Worm (Caenorhabditis elegans) whole organism, early embryonic: Measurements from ENCODE around the gene rsa-2.

Experiments used
- B0310.2 ChIP-seq: sonication (generic microtip); optimal IDR thresholded peaks from 2 replicates; lab custom pipeline; 2016; ENCODE audit warnings: mild to moderate bottlenecking, missing genetic modification characterization, missing compliant biosample characterization
- F13C5.2 ChIP-seq: sonication (generic microtip); optimal IDR thresholded peaks from 2 replicates; lab custom pipeline; 2017; ENCODE audit warnings: mild to moderate bottlenecking, missing genetic modification characterization, inconsistent platforms, missing compliant biosample characterization
- ama-1 ChIP-seq: fragments of 150-350 bp; optimal IDR thresholded peaks from 2 replicates; lab custom pipeline; 2014
- ceh-13 ChIP-seq: fragments of 200-800 bp; sonication (Bioruptor generic); optimal IDR thresholded peaks from 2 replicates; lab custom pipeline; 2018; ENCODE audit warnings: mild to moderate bottlenecking, missing genetic modification characterization, missing compliant biosample characterization
- ceh-36 ChIP-seq: sonication (generic microtip); optimal IDR thresholded peaks from 2 replicates; lab custom pipeline; 2016; ENCODE audit warnings: missing genetic modification characterization, inconsistent platforms, missing compliant biosample characterization
- ets-7 ChIP-seq: sonication (generic microtip); optimal IDR thresholded peaks from 2 replicates; lab custom pipeline; 2016; ENCODE audit warnings: missing genotype, missing genetic modification characterization, missing compliant biosample characterization
- flt-1 ChIP-seq: fragments of 200-800 bp; sonication (Bioruptor generic); IDR thresholded peaks from 2 replicates; pipeline ENCODE4 v1.3.6; 2022; ENCODE audit warnings: missing genetic modification characterization, missing compliant biosample characterization
- hmbx-1 ChIP-seq: sonication (generic microtip); optimal IDR thresholded peaks from 2 replicates; lab custom pipeline; 2016; ENCODE audit warnings: mild to moderate bottlenecking, missing genetic modification characterization, missing compliant biosample characterization
- hmg-4 ChIP-seq: fragments of 200-800 bp; sonication (Bioruptor generic); optimal IDR thresholded peaks from 2 replicates; lab custom pipeline; 2018; ENCODE audit warnings: mild to moderate bottlenecking, missing genetic modification characterization, missing compliant biosample characterization
- hnd-1 ChIP-seq: sonication (generic microtip); optimal IDR thresholded peaks from 2 replicates; lab custom pipeline; 2016; ENCODE audit warnings: missing genetic modification characterization, missing compliant biosample characterization
- scrt-1 ChIP-seq: fragments of 200-800 bp; sonication (Bioruptor generic); IDR thresholded peaks from 2 replicates; pipeline ENCODE4 v1.3.6; 2022; ENCODE audit warnings: missing genetic modification characterization, missing compliant biosample characterization
- tbx-11 ChIP-seq: fragments of 200-800 bp; sonication (Bioruptor generic); IDR thresholded peaks from 2 replicates; pipeline ENCODE4 v1.3.6; 2022; ENCODE audit warnings: missing genetic modification characterization, missing compliant biosample characterization
- tbx-37 ChIP-seq: fragments of 200-800 bp; sonication (Bioruptor generic); conservative IDR thresholded peaks from 2 replicates; pipeline ENCODE4 v1.3.6; 2022; ENCODE audit warnings: missing genetic modification reagents, missing genetic modification characterization, missing compliant biosample characterization
- tra-4 ChIP-seq: sonication (generic microtip); optimal IDR thresholded peaks from 2 replicates; lab custom pipeline; 2017; ENCODE audit warnings: missing genetic modification characterization, missing compliant biosample characterization

DNA sequence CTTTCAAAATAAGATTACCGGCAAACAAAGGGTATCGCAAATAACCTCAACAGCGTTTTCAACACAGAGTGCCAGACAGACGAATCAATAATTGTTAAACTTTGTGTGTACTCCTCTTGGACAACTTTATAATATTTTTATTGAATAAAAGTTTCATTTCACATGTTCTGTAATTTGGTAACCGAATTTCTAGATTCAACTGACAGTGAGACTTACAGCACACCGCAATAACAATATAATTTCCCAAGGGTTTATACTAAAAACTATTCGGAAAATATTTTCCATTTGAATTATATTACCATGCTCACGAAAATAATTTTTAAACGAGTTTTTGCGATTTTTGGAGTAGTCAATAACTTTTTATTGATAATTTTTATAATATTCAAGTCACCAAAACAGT lies 14.1 kb downstream of the rsa-2 start, which contains the start of gene str-246:
- TF ChIP-seq B0310.2 = no peak
- no peak for TF ChIP-seq tra-4 (tag; lab: Kevin White, UChicago)
- no peak for TF ChIP-seq flt-1 (GFP tag; lab: Robert Waterston, UW)
- no peak for TF ChIP-seq scrt-1 (GFP tag; lab: Robert Waterston, UW)
- no peak for TF ChIP-seq hnd-1
- no peak for TF ChIP-seq F13C5.2 (tag; lab: Kevin White, UChicago)
- TF ChIP-seq ama-1 (lab: Kevin White, UChicago) = no peak
- no peak for TF ChIP-seq tbx-11 (GFP tag; lab: Robert Waterston, UW)
- no peak for TF ChIP-seq hmg-4 (GFP tag; lab: Kevin White, UChicago)
- TF ChIP-seq hmbx-1 = no peak
- TF ChIP-seq tbx-37 = no peak
- no peak for TF ChIP-seq ceh-36 (tag; lab: Kevin White, UChicago)
- no peak for TF ChIP-seq ets-7 (tag; lab: Kevin White, UChicago)
- no peak for TF ChIP-seq ceh-13 (GFP tag; lab: Kevin White, UChicago)
